Worm (Caenorhabditis elegans) whole organism, L2 larva: ENCODE measurements around the gene F44G4.5.

Source experiments
- C34F6.9 ChIP-seq: fragments of 150-350 bp; optimal IDR thresholded peaks from 2 replicates; lab custom pipeline; 2014; ENCODE audit warnings: missing biosample characterization, missing genetic modification characterization
- F13H6.1 ChIP-seq: sonication (generic microtip); optimal IDR thresholded peaks from 2 replicates; lab custom pipeline; 2016; ENCODE audit warnings: missing genetic modification characterization, missing compliant biosample characterization
- Y55F3AM.14 ChIP-seq: fragments of 200-800 bp; sonication (Bioruptor generic); optimal IDR thresholded peaks from 2 replicates; lab custom pipeline; 2018; ENCODE audit warnings: mild to moderate bottlenecking, missing genetic modification characterization, missing compliant biosample characterization
- alr-1 ChIP-seq: fragments of 150-350 bp; optimal IDR thresholded peaks from 2 replicates; lab custom pipeline; 2014; ENCODE audit warnings: missing biosample characterization, missing genetic modification characterization
- aly-2 ChIP-seq: fragments of 150-350 bp; optimal IDR thresholded peaks from 2 replicates; lab custom pipeline; 2014; ENCODE audit warnings: missing biosample characterization, missing genetic modification characterization
- ama-1 ChIP-seq: fragments of 150-350 bp; optimal IDR thresholded peaks from 2 replicates; lab custom pipeline; 2018; ENCODE audit warnings: inconsistent platforms
- ceh-16 ChIP-seq: fragments of 150-350 bp; optimal IDR thresholded peaks from 2 replicates; lab custom pipeline; 2014; ENCODE audit warnings: missing biosample characterization, missing genetic modification characterization
- ceh-82 ChIP-seq: fragments of 150-350 bp; optimal IDR thresholded peaks from 2 replicates; lab custom pipeline; 2014; ENCODE audit warnings: missing biosample characterization, missing genetic modification characterization
- dmd-4 ChIP-seq: sonication (generic microtip); optimal IDR thresholded peaks from 2 replicates; lab custom pipeline; 2017; ENCODE audit warnings: missing biosample characterization, missing genetic modification characterization
- egl-27 ChIP-seq: sonication (generic microtip); optimal IDR thresholded peaks from 3 replicates; lab custom pipeline; 2017; ENCODE audit warnings: missing biosample characterization, missing genetic modification reagents, missing genetic modification characterization
- fos-1 ChIP-seq: fragments of 150-350 bp; optimal IDR thresholded peaks from 2 replicates; lab custom pipeline; 2014; ENCODE audit warnings: missing biosample characterization, missing genetic modification characterization
- gmeb-1 ChIP-seq: fragments of 150-350 bp; optimal IDR thresholded peaks from 2 replicates; lab custom pipeline; 2014; ENCODE audit warnings: missing biosample characterization, missing genetic modification characterization
- lin-13 ChIP-seq: fragments of 150-350 bp; optimal IDR thresholded peaks from 2 replicates; lab custom pipeline; 2014; ENCODE audit warnings: missing biosample characterization, missing genetic modification reagents, missing genetic modification characterization
- lin-39 ChIP-seq: fragments of 150-350 bp; optimal IDR thresholded peaks from 2 replicates; lab custom pipeline; 2014; ENCODE audit warnings: missing biosample characterization, missing genetic modification reagents, missing genetic modification characterization
- lsy-2 ChIP-seq, 2 experiments: fragments of 150-350 bp in 1 of 2; sonication (generic microtip) in 1 of 2; optimal IDR thresholded peaks; 2 replicates each; lab custom pipeline; 2014 to 2017; ENCODE audit warnings: missing biosample characterization in 2 of 2, missing genetic modification characterization in 2 of 2
- mab-5 ChIP-seq: fragments of 150-350 bp; optimal IDR thresholded peaks from 2 replicates; lab custom pipeline; 2014; ENCODE audit warnings: missing biosample characterization, missing genetic modification characterization
- mdl-1 ChIP-seq, 2 experiments: fragments of 150-350 bp in 1 of 2; sonication (generic microtip) in 1 of 2; optimal IDR thresholded peaks; 2 replicates each; lab custom pipeline; 2017; ENCODE audit warnings: missing biosample characterization in 2 of 2, missing genetic modification characterization in 2 of 2
- nhr-10 ChIP-seq: sonication (generic microtip); optimal IDR thresholded peaks from 2 replicates; lab custom pipeline; 2017; ENCODE audit warnings: missing biosample characterization, missing genetic modification characterization
- nhr-129 ChIP-seq: fragments of 150-350 bp; optimal IDR thresholded peaks from 2 replicates; lab custom pipeline; 2014; ENCODE audit warnings: missing biosample characterization, missing genetic modification characterization
- nhr-21 ChIP-seq: fragments of 150-350 bp; optimal IDR thresholded peaks from 2 replicates; lab custom pipeline; 2014; ENCODE audit warnings: missing biosample characterization, missing genetic modification characterization
- nhr-23 ChIP-seq: fragments of 150-350 bp; optimal IDR thresholded peaks from 2 replicates; lab custom pipeline; 2014; ENCODE audit warnings: missing biosample characterization, missing genetic modification reagents, missing genetic modification characterization
- nhr-25 ChIP-seq: fragments of 150-350 bp; sonication (generic microtip); optimal IDR thresholded peaks from 3 replicates; lab custom pipeline; 2014; ENCODE audit warnings: missing biosample characterization, missing genetic modification characterization
- nhr-6 ChIP-seq: fragments of 150-350 bp; optimal IDR thresholded peaks from 2 replicates; lab custom pipeline; 2014; ENCODE audit warnings: missing biosample characterization, missing genetic modification characterization
- nhr-77 ChIP-seq: fragments of 150-350 bp; optimal IDR thresholded peaks from 2 replicates; lab custom pipeline; 2014; ENCODE audit warnings: missing biosample characterization, missing genetic modification characterization
- sma-3 ChIP-seq: sonication (generic microtip); optimal IDR thresholded peaks from 2 replicates; lab custom pipeline; 2016; ENCODE audit warnings: missing genetic modification reagents, missing genetic modification characterization, missing compliant biosample characterization
- sma-9 ChIP-seq, 2 experiments: fragments of 150-350 bp in 1 of 2; sonication (generic microtip) in 1 of 2; optimal IDR thresholded peaks; 2 replicates each; lab custom pipeline; 2014 to 2016; ENCODE audit warnings: missing genetic modification characterization in 2 of 2, mild to moderate bottlenecking in 1 of 2, missing biosample characterization in 1 of 2, missing compliant biosample characterization in 1 of 2, missing genetic modification reagents in 1 of 2, moderate library complexity in 1 of 2
- snpc-4 ChIP-seq: fragments of 150-350 bp; optimal IDR thresholded peaks from 2 replicates; lab custom pipeline; 2014; ENCODE audit warnings: missing biosample characterization, missing genetic modification characterization
- unc-55 ChIP-seq: fragments of 150-350 bp; sonication (generic microtip); optimal IDR thresholded peaks from 3 replicates; lab custom pipeline; 2014; ENCODE audit warnings: missing biosample characterization, missing genetic modification reagents, missing genetic modification characterization
- unc-62 ChIP-seq: fragments of 150-350 bp; optimal IDR thresholded peaks from 2 replicates; lab custom pipeline; 2014; ENCODE audit warnings: missing biosample characterization, missing genetic modification reagents, missing genetic modification characterization
- ztf-1 ChIP-seq: fragments of 200-800 bp; sonication (Bioruptor generic); conservative IDR thresholded peaks from 2 replicates; pipeline ENCODE4 v1.3.6; 2022; ENCODE audit warnings: missing genetic modification characterization, missing compliant biosample characterization
- ztf-11 ChIP-seq: sonication (generic microtip); optimal IDR thresholded peaks from 2 replicates; lab custom pipeline; 2017; ENCODE audit warnings: missing biosample characterization, missing genetic modification characterization
- ztf-4 ChIP-seq: fragments of 150-350 bp; optimal IDR thresholded peaks from 2 replicates; lab custom pipeline; 2014; ENCODE audit warnings: missing biosample characterization, missing genetic modification characterization

F44G4.5 gene

DNA sequence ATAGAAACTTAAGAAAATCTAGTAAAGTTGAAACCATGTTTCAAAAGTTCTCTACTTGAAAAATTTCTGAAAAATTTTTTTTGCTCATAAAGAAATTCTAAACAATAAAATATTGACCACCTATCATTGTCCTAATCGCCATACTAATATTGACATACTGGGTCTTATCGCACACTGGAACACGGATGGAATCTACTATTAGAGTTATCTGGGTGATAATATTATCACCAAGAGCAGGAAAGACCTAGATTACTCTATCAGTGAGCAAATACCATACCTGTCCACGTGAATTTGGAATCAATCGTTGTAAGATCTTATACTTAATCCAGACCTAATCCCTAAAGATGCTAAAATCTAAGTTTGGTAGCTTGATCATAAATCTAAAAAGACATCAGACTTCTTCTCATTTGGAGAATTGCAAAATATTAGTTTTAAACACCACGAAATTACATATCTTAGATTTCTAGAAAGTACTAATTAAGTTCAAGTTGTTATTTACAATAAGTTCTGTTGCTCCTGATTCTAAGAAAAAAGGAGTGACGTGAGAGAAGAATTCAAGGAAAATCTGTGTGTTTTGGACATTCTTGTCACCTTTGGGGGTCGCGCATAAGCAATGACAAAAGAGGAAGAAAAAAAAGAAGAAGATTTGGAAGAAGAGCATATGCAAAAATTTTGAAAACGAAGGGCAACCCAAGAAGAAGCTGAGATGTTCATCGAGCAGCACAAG is 9.9 kb upstream of the F44G4.5 start:
- TF ChIP-seq nhr-21 (tag; lab: Kevin White, UChicago): peak; percentile 41
- peak in 1 of 2 experiments; percentile 12 for TF ChIP-seq lsy-2 (tag; optimal IDR thresholded peaks at IDR 0.05; lab: Kevin White, UChicago)
- peak; percentile 4 for TF ChIP-seq Y55F3AM.14 (GFP tag; lab: Kevin White, UChicago)
- TF ChIP-seq gmeb-1: no peak

DNA sequence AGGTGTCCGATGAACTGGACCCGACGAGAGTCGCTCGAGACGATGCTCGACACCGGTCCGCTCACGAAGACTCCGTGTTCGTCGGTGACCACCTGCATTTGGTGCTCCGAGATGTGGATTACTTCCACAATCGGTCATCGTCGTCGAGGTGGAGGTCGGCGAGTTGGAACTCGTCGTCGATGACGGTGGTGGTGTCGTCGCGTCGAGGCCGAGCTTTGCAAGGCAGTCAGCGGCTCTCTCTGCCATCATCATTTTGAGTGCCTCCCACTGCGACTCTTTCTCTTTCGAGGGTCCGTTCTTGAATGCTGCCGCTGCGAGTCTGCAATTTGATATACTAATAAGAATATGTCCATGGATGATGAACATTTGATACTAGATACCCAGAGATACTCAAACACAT is 7.5 kb upstream of the F44G4.5 start:
- TF ChIP-seq unc-62 (no peak), lin-39 (tag; lab: Kevin White, UChicago) (no peak), nhr-129 (tag; lab: Kevin White, UChicago) (no peak), C34F6.9 (no peak), nhr-25 (tag; lab: Kevin White, UChicago) (no peak), lin-13 (GFP tag; lab: Kevin White, UChicago) (no peak), snpc-4 (tag; lab: Kevin White, UChicago) (no peak), fos-1 (tag; lab: Kevin White, UChicago) (no peak), alr-1 (tag; lab: Kevin White, UChicago) (no peak), ama-1 (no peak), mab-5 (tag; lab: Kevin White, UChicago) (no peak), F13H6.1 (no peak), dmd-4 (tag; lab: Kevin White, UChicago) (no peak), ztf-4 (no peak), ztf-1 (GFP tag; lab: Robert Waterston, UW) (no peak)

DNA sequence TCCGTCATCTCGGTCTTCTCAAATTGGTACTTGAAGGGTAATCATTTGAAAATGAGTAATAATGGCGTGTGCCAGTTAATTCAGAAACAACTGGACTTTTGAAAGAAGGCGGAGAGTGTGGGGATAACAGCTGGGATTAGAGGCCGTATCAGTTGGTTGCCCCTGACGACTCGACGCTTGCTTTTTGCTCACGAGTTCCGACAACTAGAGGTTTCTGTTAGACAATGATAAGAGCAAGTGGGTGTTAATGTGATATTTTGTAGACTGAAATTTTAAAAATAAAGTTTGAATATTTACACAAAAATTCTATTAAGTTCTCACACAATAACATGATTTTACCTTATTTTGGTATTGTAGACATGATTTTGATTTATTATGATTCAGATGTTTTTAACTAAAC is 4.8 kb upstream of the F44G4.5 start, which contains the start of gene F44G4.7:
Gene F44G4.7 (minus strand): TSS at position 101 of the 400 bp plus-strand sequence.
- TF ChIP-seq ceh-82 (tag; lab: Kevin White, UChicago): no peak

DNA sequence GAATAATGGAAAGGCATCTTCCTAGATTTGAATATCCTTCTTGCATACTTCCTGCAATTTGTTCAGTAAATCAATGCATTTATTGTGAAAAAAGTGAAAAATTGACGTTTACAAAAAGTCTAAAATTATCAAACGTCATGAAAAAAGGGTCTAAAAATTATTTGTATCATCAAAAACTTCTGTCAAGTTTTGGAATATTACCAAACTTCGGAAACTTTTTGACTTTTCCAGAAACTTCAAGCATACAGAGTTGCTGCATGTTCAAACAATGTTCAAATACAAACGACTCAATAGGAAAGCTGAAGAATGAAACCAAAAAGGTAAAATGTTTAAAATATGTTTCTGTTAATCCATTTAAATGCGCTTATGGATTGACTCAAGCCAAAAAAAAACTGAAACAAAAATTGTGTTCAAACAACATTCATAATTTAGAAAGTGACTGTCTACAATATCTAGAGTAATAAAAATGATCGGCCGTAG is 1.6 kb upstream of the F44G4.5 start, which contains the start of gene F44G4.6:
Gene F44G4.6 (minus strand): TSS at position 51 of the 480 bp plus-strand sequence.
- no peak for TF ChIP-seq lin-13 (GFP tag; lab: Kevin White, UChicago)
- no peak for TF ChIP-seq ceh-16 (tag; lab: Kevin White, UChicago)
- TF ChIP-seq ztf-11 (tag; lab: Kevin White, UChicago): no peak
- no peak for TF ChIP-seq aly-2 (tag; lab: Kevin White, UChicago)
- TF ChIP-seq lin-39 (tag; lab: Kevin White, UChicago): no peak
- no peak for TF ChIP-seq nhr-10
- no peak for TF ChIP-seq nhr-23 (tag; lab: Kevin White, UChicago)
- TF ChIP-seq ama-1: no peak
- no peak for TF ChIP-seq ztf-1 (GFP tag; lab: Robert Waterston, UW)
- no peak for TF ChIP-seq Y55F3AM.14 (GFP tag; lab: Kevin White, UChicago)
- no peak for TF ChIP-seq snpc-4 (tag; lab: Kevin White, UChicago)
- TF ChIP-seq ceh-82 (tag; lab: Kevin White, UChicago): no peak
- TF ChIP-seq sma-3: no peak
- no peak for TF ChIP-seq mdl-1 (tag; optimal IDR thresholded peaks at IDR 0.05; lab: Kevin White, UChicago)
- TF ChIP-seq egl-27 (tag; lab: Kevin White, UChicago): no peak
- no peak for TF ChIP-seq nhr-77 (tag; lab: Kevin White, UChicago)

DNA sequence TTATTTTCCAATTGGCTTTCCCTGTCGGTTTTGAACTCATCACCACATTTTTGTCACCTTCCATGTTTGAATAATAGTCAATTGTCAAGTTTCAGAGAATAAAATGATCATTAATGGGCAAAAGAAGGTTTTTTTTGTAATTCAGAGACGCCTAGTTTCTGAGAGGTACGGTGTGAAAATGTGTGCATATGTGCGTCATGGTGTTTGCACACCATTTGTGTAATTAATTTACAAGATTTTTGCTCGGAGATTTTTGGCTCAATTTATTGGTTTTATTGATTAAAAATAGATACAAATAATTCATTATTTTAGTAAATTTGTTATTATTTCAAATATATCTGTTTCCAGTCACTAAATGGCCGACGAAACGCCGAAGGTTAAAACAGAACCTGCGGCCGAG is 2.8 kb downstream of the F44G4.5 start, which contains the start of the genes F44G4.3 and tdp-1:
Gene F44G4.3 (minus strand): TSS at position 184 of the 400 bp plus-strand sequence.
Gene tdp-1 (plus strand): TSS at position 347 of the 400 bp plus-strand sequence.
- peak; percentile 67 for TF ChIP-seq C34F6.9
- TF ChIP-seq nhr-6 (tag; lab: Kevin White, UChicago): no peak
- peak; percentile 18 for TF ChIP-seq nhr-129 (tag; lab: Kevin White, UChicago)
- TF ChIP-seq lsy-2 (tag; optimal IDR thresholded peaks at IDR 0.05; lab: Kevin White, UChicago): peak; percentile 55 to 94
- TF ChIP-seq unc-55: peak; percentile 68
- TF ChIP-seq sma-9 (GFP tag; optimal IDR thresholded peaks at IDR 0.05; lab: Kevin White, UChicago): no peak
- no peak for TF ChIP-seq sma-9 (tag; optimal IDR thresholded peaks at IDR 0.05; lab: Kevin White, UChicago)
- TF ChIP-seq, all 48 proteins: peak for 4
